Fruit fly (Drosophila melanogaster): ENCODE data around the gene nyo.

DNA sequence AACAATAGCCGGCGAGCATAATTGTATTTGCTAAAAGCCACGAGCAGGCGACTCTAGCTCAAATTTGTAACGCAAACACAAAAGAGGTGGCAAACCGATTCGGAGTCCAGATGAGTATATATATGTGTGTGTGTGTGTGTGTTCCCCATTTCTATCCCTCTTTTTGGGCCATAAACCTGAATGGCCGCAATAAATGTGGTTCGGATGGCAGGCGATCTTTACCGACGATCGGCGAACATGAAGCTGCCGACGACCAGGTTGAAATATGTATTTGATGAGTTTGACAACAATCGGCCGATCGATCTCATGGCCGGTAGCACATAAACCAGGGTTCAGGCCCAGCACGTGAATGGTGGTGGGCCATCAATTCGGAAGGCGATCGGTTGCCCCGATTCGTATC is 15.0 kb upstream of the nyo start:
- TF ChIP-seq CG10348 (GFP tag; IDR thresholded peaks at IDR 0.05) = no peak
- TF ChIP-seq Pif1B (GFP tag; optimal IDR thresholded peaks at IDR 0.05) = no peak
- no peak for TF ChIP-seq gl (tag; optimal IDR thresholded peaks at IDR 0.05)

Data from whole organism, pupa.